Worm (Caenorhabditis elegans) whole organism, young adult: ENCODE data around the gene kbp-1.

Experiments used
- F37B4.10 ChIP-seq: fragments of 200-800 bp; sonication (Bioruptor generic); IDR thresholded peaks from 2 replicates; pipeline ENCODE4 v1.3.6; 2022; ENCODE audit warnings: missing genetic modification characterization, missing compliant biosample characterization
- F57A8.1 ChIP-seq: fragments of 200-800 bp; sonication (Bioruptor generic); optimal IDR thresholded peaks from 2 replicates; lab custom pipeline; 2018; ENCODE audit warnings: mild to moderate bottlenecking, missing genetic modification characterization, moderate library complexity, missing compliant biosample characterization
- akir-1 ChIP-seq: fragments of 200-800 bp; sonication (Bioruptor generic); optimal IDR thresholded peaks from 2 replicates; lab custom pipeline; 2018; ENCODE audit warnings: mild to moderate bottlenecking, missing genetic modification characterization, moderate library complexity, missing compliant biosample characterization
- aptf-3 ChIP-seq: fragments of 200-800 bp; sonication (Bioruptor generic); IDR thresholded peaks from 2 replicates; pipeline ENCODE4 v1.3.6; 2022; ENCODE audit warnings: missing genetic modification characterization, missing compliant biosample characterization
- bed-1 ChIP-seq: fragments of 200-800 bp; sonication (Bioruptor generic); IDR thresholded peaks from 2 replicates; pipeline ENCODE4 v1.3.6; 2022; ENCODE audit warnings: missing genetic modification reagents, missing genetic modification characterization, missing compliant biosample characterization
- egl-18 ChIP-seq: fragments of 200-800 bp; sonication (Bioruptor generic); IDR thresholded peaks from 2 replicates; pipeline ENCODE4 v1.3.6; 2022; ENCODE audit warnings: missing genetic modification reagents, missing genetic modification characterization, missing compliant biosample characterization
- him-1 ChIP-seq: sonication (generic microtip); optimal IDR thresholded peaks from 2 replicates; lab custom pipeline; 2016; ENCODE audit warnings: missing genotype, missing genetic modification reagents, missing genetic modification characterization, missing compliant biosample characterization
- nfya-1 ChIP-seq: sonication (generic microtip); optimal IDR thresholded peaks from 2 replicates; lab custom pipeline; 2017; ENCODE audit warnings: antibody characterized with exemption, missing compliant biosample characterization, missing genetic modification characterization, borderline replicate concordance; ENCODE audit not compliant: insufficient read depth
- nhr-90 ChIP-seq: sonication (generic microtip); optimal IDR thresholded peaks from 2 replicates; lab custom pipeline; 2016; ENCODE audit warnings: missing genotype, mild to moderate bottlenecking, missing genetic modification characterization, missing compliant biosample characterization
- pha-4 ChIP-seq: fragments of 150-350 bp; sonication (generic microtip); optimal IDR thresholded peaks from 2 replicates; lab custom pipeline; 2014; ENCODE audit warnings: missing biosample characterization, missing genetic modification reagents, missing genetic modification characterization
- snpc-4 ChIP-seq, 5 experiments: fragments of 150-350 bp in 1 of 5; sonication (generic microtip) in 4 of 5; optimal IDR thresholded peaks; 2 replicates each; lab custom pipeline; 2014 to 2018; ENCODE audit warnings: missing genetic modification characterization in 5 of 5, missing biosample characterization in 3 of 5, antibody characterized with exemption in 2 of 5, mild to moderate bottlenecking in 2 of 5, missing compliant biosample characterization in 2 of 5, missing genotype in 2 of 5, moderate library complexity in 2 of 5, missing genetic modification reagents in 1 of 5
- unc-130 ChIP-seq: sonication (generic microtip); optimal IDR thresholded peaks from 2 replicates; lab custom pipeline; 2016; ENCODE audit warnings: missing genetic modification reagents, missing genetic modification characterization, missing compliant biosample characterization
- ztf-3 ChIP-seq: fragments of 200-800 bp; sonication (Bioruptor generic); optimal IDR thresholded peaks from 2 replicates; lab custom pipeline; 2018; ENCODE audit warnings: mild to moderate bottlenecking, missing genetic modification characterization, missing compliant biosample characterization
- ztf-6 ChIP-seq: fragments of 200-800 bp; sonication (Bioruptor generic); IDR thresholded peaks from 2 replicates; pipeline ENCODE4 v1.3.6; 2022; ENCODE audit warnings: missing genetic modification reagents, missing genetic modification characterization, missing compliant biosample characterization

DNA sequence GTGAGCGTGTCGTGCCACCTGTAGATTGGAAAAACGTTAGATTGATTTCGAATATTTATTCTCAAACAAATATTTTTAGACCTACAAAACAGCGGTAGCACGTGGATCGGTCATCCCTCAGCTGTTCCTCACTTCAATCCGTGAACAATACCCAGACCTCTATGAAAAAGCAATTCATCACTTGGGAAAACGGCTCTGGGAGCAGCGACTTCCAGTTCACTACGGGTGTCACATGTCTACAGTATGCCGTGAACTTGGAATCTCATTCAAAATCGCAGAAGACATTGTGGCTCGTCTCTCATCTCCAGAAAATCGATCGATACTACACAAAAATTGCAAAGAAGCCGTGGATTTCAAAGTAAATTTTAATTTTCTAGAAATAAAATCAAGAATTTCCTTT lies 35.0 kb downstream of the kbp-1 start:
- TF ChIP-seq pha-4 (tag; lab: Kevin White, UChicago) (no peak), F37B4.10 (GFP tag; lab: Robert Waterston, UW) (no peak), ztf-3 (GFP tag; lab: Kevin White, UChicago) (no peak), him-1 (tag; lab: Kevin White, UChicago) (no peak), bed-1 (GFP tag; lab: Robert Waterston, UW) (no peak), egl-18 (no peak), aptf-3 (no peak), nhr-90 (tag; lab: Kevin White, UChicago) (no peak), F57A8.1 (GFP tag; lab: Kevin White, UChicago) (no peak), nfya-1 (tag; lab: Kevin White, UChicago) (no peak), snpc-4 (GFP tag; optimal IDR thresholded peaks at IDR 0.05; lab: Kevin White, UChicago) (no peak), snpc-4 (tag; optimal IDR thresholded peaks at IDR 0.05; lab: Kevin White, UChicago) (no peak), akir-1 (GFP tag; lab: Kevin White, UChicago) (no peak), unc-130 (GFP tag; lab: Kevin White, UChicago) (no peak), ztf-6 (no peak)
